Worm (Caenorhabditis elegans) whole organism, dauer: ENCODE data around the gene snt-1.

Source experiments
- unc-62 ChIP-seq: sonication (generic microtip); optimal IDR thresholded peaks from 2 replicates; lab custom pipeline; 2017; ENCODE audit warnings: missing biosample characterization, missing genetic modification reagents, missing genetic modification characterization

snt-1 gene

ce11 chrII:6807162-6807561 is 3.6 kb upstream of the snt-1 start, which contains the start of gene F31E8.5:
TSS of gene F31E8.5 (minus strand) at chrII:6807262.
- no peak for TF ChIP-seq unc-62 (GFP tag; lab: Kevin White, UChicago)

DNA sequence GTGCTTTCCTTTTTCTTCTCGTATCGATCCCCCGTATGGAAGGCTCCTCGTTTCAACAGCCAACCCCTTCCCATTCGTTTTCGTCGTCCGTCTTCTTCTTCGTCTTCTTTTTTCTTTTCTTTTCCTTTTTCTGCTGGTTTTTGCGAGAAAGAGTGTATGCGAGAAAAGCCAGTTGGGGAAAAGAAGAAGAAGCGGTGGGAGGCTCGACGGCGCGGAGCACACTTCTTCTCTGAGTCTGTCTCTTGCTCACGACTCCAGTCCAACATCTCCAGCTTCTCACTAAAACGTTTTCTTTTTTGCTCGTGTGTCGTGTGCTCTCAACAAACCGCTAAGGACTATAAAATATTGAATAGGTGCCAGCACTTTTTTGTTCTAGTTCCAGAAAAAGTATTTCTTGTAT is 2.2 kb upstream of the snt-1 start:
- TF ChIP-seq unc-62 (GFP tag; lab: Kevin White, UChicago), result no peak

- TF ChIP-seq unc-62 (GFP tag; lab: Kevin White, UChicago), result no peak
These were observed 1.8 kb downstream of the snt-1 start for ce11 chrII:6812514-6812913.

DNA sequence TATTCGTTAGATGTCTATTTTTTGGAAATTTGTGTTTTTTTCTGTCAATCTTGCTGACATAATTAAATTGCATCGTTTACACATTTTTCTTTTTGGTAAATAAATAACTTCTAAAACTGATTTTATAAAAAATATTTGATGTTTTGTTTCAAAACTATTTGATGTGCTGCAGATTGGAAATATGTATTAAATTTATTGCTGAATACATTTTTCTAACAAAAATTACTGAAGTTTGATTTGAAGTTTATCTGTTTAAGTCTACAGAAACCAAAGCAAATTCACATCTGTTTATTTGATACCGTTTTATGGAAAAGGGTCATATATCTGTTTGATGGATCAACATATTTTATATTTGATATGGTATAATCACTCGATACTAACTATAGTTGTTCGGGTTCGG is 5.6 kb downstream of the snt-1 start:
- TF ChIP-seq unc-62 (GFP tag; lab: Kevin White, UChicago), result no peak

ce11 chrII:6820278-6820971 is 9.7 kb downstream of the snt-1 start:
- no peak for TF ChIP-seq unc-62 (GFP tag; lab: Kevin White, UChicago)

ce11 chrII:6821118-6821517 is 10.4 kb downstream of the snt-1 start:
- no peak for TF ChIP-seq unc-62 (GFP tag; lab: Kevin White, UChicago)

ce11 chrII:6821832-6822231 is 11.1 kb downstream of the snt-1 start:
- TF ChIP-seq unc-62 (GFP tag; lab: Kevin White, UChicago), result no peak

DNA sequence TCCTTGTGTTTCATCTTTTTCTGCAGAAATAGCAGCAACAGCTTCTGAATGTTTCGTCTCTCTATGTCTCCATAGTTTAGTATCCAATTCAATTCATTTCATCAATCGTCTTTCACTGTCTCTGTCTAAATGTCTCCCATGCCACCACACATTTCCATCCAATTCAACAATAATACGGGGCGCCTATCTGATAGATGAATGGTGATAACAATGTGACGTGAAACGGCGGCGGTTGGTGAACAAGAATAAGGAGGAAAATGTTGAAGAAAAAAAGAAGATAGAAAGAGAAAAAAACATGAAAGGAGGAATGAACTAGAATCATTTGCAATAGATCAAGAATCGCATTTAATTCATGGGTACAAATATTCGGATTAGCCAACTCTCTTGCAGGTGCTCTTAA is 11.6 kb downstream of the snt-1 start:
- TF ChIP-seq unc-62 (GFP tag; lab: Kevin White, UChicago), result no peak

DNA sequence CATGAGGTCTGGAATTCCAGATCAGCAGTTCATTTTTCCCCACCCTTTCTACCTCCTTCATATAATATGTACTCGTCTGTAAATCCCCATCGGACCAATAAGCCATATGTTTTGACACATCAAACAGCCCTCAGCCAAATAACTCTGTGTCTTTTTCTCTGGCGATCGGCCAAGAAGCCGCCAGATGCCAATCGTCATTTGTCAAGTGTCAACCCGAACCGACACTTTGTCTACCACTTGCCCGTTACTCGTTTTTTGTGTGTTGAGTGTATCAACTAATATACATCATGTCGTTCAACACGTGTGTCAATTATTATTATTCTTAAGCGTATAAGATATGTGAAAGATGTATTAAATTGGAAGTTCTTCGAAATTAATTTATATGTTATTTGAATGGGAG is 12.5 kb downstream of the snt-1 start:
- no peak for TF ChIP-seq unc-62 (GFP tag; lab: Kevin White, UChicago)

DNA sequence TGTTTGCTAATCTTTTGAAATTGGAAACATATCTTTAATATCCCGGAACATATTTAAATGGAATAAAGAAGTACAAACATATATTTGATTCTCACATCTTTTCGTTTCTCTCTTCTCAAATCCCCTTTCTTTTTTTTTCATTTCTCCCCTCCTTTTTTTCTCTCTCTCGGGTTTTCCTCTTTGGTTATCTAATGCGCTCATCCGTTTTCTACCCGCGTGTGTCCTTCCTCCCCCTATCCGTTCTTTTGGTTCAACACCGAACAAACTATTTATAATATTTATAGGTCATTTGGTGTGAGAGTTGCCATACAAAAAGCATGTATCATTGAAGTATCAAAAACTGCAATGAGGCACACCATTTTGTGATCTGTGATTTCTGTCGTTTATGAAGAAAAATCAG is 13.1 kb downstream of the snt-1 start:
- no peak for TF ChIP-seq unc-62 (GFP tag; lab: Kevin White, UChicago)

ce11 chrII:6824524-6824923 is 13.8 kb downstream of the snt-1 start:
- no peak for TF ChIP-seq unc-62 (GFP tag; lab: Kevin White, UChicago)

DNA sequence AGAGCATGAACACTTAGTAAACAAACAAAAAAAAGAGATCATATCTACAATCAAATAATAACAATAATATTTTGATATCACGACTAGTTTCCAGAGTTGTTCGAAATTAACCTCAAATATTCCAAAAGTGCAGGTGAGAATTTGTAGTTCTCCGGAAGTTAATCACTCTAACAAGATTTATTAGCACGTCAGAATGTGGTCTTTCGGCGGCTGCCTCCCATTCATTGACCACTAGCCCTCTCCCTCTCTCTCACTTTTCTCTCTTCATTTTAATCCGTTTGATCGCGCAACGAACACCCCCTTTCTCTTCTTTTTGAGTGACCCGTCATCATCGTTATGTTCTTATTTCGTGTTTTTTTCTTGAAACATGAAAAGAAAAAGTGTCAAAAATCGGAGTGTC is 15.0 kb downstream of the snt-1 start:
- no peak for TF ChIP-seq unc-62 (GFP tag; lab: Kevin White, UChicago)

DNA sequence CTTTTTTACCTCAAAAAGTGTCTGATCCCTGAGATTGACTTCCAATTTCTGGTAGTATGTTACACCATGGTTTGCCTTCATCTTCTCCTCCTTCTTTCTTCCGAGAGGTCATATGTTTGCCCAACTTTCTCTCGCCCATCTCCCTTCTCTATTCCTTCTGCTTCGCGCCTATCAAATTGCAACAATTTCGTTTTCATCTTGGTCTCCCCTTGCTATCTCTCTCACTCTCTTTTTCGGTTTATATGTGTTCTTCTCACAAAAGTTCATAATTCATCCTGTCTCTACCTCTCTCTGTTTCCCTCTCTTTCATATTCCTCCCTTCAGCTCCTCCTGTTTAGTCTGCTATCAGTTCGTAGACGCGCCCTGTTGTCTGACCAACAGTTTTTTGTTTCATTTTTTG is 16.0 kb downstream of the snt-1 start:
- no peak for TF ChIP-seq unc-62 (GFP tag; lab: Kevin White, UChicago)

DNA sequence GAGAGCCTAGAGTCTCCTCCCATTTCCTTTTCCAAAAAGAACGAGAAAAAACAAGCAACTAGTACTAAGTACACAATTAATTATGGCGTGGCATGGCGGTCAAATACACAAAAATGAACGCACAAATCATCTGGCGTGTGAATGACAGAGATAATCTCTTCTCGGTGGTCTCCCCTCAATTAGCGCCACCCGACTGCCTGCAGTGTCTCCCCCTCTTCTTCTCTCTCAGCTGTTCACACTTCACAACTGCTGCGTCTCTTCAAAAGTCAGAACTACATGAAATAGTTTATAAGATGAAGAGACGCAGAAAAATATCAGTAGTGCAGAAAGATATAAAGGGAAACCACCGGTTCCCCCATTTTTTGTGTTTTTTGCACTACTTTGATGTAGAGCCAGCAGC is 16.6 kb downstream of the snt-1 start:
- no peak for TF ChIP-seq unc-62 (GFP tag; lab: Kevin White, UChicago)

- no peak for TF ChIP-seq unc-62 (GFP tag; lab: Kevin White, UChicago)
These were observed 17.5 kb downstream of the snt-1 start for ce11 chrII:6828073-6828900.

ce11 chrII:6829108-6829507 is 18.3 kb downstream of the snt-1 start:
- TF ChIP-seq unc-62 (GFP tag; lab: Kevin White, UChicago), result no peak

DNA sequence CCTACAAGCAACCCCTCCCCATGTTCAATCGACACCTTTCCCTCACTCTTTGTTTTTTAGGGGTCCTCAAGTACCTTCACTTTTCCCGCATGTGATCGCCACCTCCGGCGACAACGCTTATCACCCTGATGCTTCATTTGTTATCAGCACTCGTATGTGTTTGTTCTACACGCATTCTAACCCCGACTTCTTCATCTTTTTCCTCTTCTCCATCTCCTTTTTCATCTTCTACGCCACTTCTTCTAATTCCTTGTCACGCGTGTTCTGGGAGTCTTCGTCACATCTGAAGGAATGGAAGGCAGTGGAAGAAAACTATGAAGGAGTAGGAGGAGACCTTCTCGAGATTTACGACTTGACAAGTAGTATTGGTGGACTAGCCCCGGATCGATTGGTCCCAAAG is 19.2 kb downstream of the snt-1 start:
- no peak for TF ChIP-seq unc-62 (GFP tag; lab: Kevin White, UChicago)
